Worm (Caenorhabditis elegans): Measurements from ENCODE around the gene W04D12.1.

The W04D12.1 gene

ce11 chrIII:5841676-5842075, 5.0 kb downstream of the W04D12.1 start (continued):
- TF ChIP-seq unc-86 (tag; optimal IDR thresholded peaks at IDR 0.05) (no peak), swsn-7 (tag; optimal IDR thresholded peaks at IDR 0.05) (peak; percentile 21), C34B4.2 (tag; optimal IDR thresholded peaks at IDR 0.05) (no peak), ztf-11 (tag; optimal IDR thresholded peaks at IDR 0.05) (no peak), lsy-2 (tag; optimal IDR thresholded peaks at IDR 0.05) (peak in 1 of 2 experiments; percentile 74), ceh-82 (tag; optimal IDR thresholded peaks at IDR 0.05) (peak in 1 of 3 experiments; percentile 20), nhr-76 (tag; optimal IDR thresholded peaks at IDR 0.05) (no peak), pax-3 (tag; optimal IDR thresholded peaks at IDR 0.05) (no peak), skn-1 (tag; optimal IDR thresholded peaks at IDR 0.05) (peak; percentile 33), mep-1 (tag; optimal IDR thresholded peaks at IDR 0.05) (peak; percentile 52), nhr-20 (tag; optimal IDR thresholded peaks at IDR 0.05) (peak; percentile 77), nhr-47 (tag; optimal IDR thresholded peaks at IDR 0.05) (peak; percentile 59), ceh-63 (GFP tag; optimal IDR thresholded peaks at IDR 0.05) (no peak), isw-1 (GFP tag; IDR thresholded peaks at IDR 0.05) (no peak), lin-14 (GFP tag; optimal IDR thresholded peaks at IDR 0.05) (peak; percentile 83), ceh-90 (tag; optimal IDR thresholded peaks at IDR 0.05) (no peak), jun-1 (tag; optimal IDR thresholded peaks at IDR 0.05) (no peak), lin-35 (GFP tag; optimal IDR thresholded peaks at IDR 0.05) (peak in 1 of 2 experiments; percentile 69), unc-62 (GFP tag; optimal IDR thresholded peaks at IDR 0.05) (no peak), ztf-4 (tag; optimal IDR thresholded peaks at IDR 0.05) (no peak), nhr-12 (tag; optimal IDR thresholded peaks at IDR 0.05) (no peak), pag-3 (tag; optimal IDR thresholded peaks at IDR 0.05; ENCODE audit: borderline replicate concordance, insufficient read depth) (no peak), nhr-90 (tag; optimal IDR thresholded peaks at IDR 0.05; ENCODE audit: poor library complexity) (peak; percentile 49), mef-2 (tag; optimal IDR thresholded peaks at IDR 0.05) (no peak), egl-27 (tag; optimal IDR thresholded peaks at IDR 0.05) (no peak), egl-13 (tag; optimal IDR thresholded peaks at IDR 0.05) (no peak), dpl-1 (GFP tag; optimal IDR thresholded peaks at IDR 0.05) (peak in 2 of 3 experiments; percentile 31 to 37), fkh-10 (GFP tag; optimal IDR thresholded peaks at IDR 0.05) (no peak), alr-1 (tag; optimal IDR thresholded peaks at IDR 0.05; ENCODE audit: borderline replicate concordance) (no peak), fkh-8 (tag; optimal IDR thresholded peaks at IDR 0.05) (peak; percentile 37), efl-1 (optimal IDR thresholded peaks at IDR 0.05) (peak in 1 of 2 experiments; percentile 17), efl-1 (GFP tag; optimal IDR thresholded peaks at IDR 0.05 in 1 of 2) (peak; percentile 16 to 53), ets-5 (GFP tag; IDR thresholded peaks at IDR 0.05) (no peak), elt-2 (tag; optimal IDR thresholded peaks at IDR 0.05) (no peak), nhr-84 (tag; optimal IDR thresholded peaks at IDR 0.05) (no peak), nhr-71 (tag; optimal IDR thresholded peaks at IDR 0.05) (peak; percentile 78), zip-4 (GFP tag; optimal IDR thresholded peaks at IDR 0.05) (no peak), zag-1 (tag; optimal IDR thresholded peaks at IDR 0.05) (no peak), irx-1 (tag; optimal IDR thresholded peaks at IDR 0.05) (no peak), hlh-4 (tag; optimal IDR thresholded peaks at IDR 0.05) (no peak), tbx-2 (tag; optimal IDR thresholded peaks at IDR 0.05) (peak; percentile 46), aha-1 (tag; optimal IDR thresholded peaks at IDR 0.05) (no peak), F16B12.6 (tag; optimal IDR thresholded peaks at IDR 0.05) (no peak), nhr-28 (tag; optimal IDR thresholded peaks at IDR 0.05) (no peak), nhr-77 (tag; optimal IDR thresholded peaks at IDR 0.05) (no peak), elt-3 (tag; optimal IDR thresholded peaks at IDR 0.05) (peak in 1 of 6 experiments; percentile 64), unc-98 (GFP tag; IDR thresholded peaks at IDR 0.05) (no peak), lin-39 (tag; optimal IDR thresholded peaks at IDR 0.05) (no peak), vab-15 (tag; optimal IDR thresholded peaks at IDR 0.05) (no peak), hlh-17 (GFP tag; optimal IDR thresholded peaks at IDR 0.05; ENCODE audit: borderline replicate concordance) (no peak), hpl-2 (GFP tag; optimal IDR thresholded peaks at IDR 0.05) (no peak), mdl-1 (tag; optimal IDR thresholded peaks at IDR 0.05) (peak in 1 of 2 experiments; percentile 92), aly-2 (tag; optimal IDR thresholded peaks at IDR 0.05) (no peak)
